Worm (Caenorhabditis elegans) whole organism, L4 larva: Measurements from ENCODE around the gene ZK1128.3.
A peak's percentile ranks its signal among the peaks of the same experiment; 100 is the strongest.

Source experiments
- F37D6.2 ChIP-seq: sonication (generic microtip); optimal IDR thresholded peaks from 2 replicates; lab custom pipeline; 2016; ENCODE audit warnings: mild to moderate bottlenecking, missing genetic modification characterization, missing compliant biosample characterization
- R02D3.7 ChIP-seq: fragments of 150-350 bp; sonication (generic microtip); optimal IDR thresholded peaks from 3 replicates; lab custom pipeline; 2014; ENCODE audit warnings: missing biosample characterization, missing genetic modification characterization
- T20F7.1 ChIP-seq: fragments of 200-800 bp; sonication (Bioruptor generic); optimal IDR thresholded peaks from 2 replicates; lab custom pipeline; 2018; ENCODE audit warnings: mild to moderate bottlenecking, missing genetic modification characterization, missing compliant biosample characterization
- T26A8.4 ChIP-seq: fragments of 200-800 bp; sonication (Bioruptor generic); IDR thresholded peaks from 2 replicates; pipeline ENCODE4 v1.3.6; 2022; ENCODE audit warnings: missing genetic modification characterization, missing compliant biosample characterization
- Y105C5A.15 ChIP-seq: fragments of 200-800 bp; sonication (Bioruptor generic); IDR thresholded peaks from 2 replicates; pipeline ENCODE4 v1.3.6; 2022; ENCODE audit warnings: missing genetic modification characterization, missing compliant biosample characterization
- aha-1 ChIP-seq: fragments of 150-350 bp; peaks from one replicate; lab custom pipeline; 2014; ENCODE audit warnings: missing biosample characterization, missing genetic modification characterization
- arid-1 ChIP-seq: fragments of 200-800 bp; sonication (Bioruptor generic); conservative IDR thresholded peaks from 2 replicates; pipeline ENCODE4 v1.3.6; 2022; ENCODE audit warnings: missing genetic modification reagents, missing genetic modification characterization, missing compliant biosample characterization
- attf-4 ChIP-seq: sonication (generic microtip); optimal IDR thresholded peaks from 3 replicates; lab custom pipeline; 2017; ENCODE audit warnings: missing biosample characterization, missing genetic modification characterization
- cey-2 ChIP-seq: sonication (generic microtip); optimal IDR thresholded peaks from 3 replicates; lab custom pipeline; 2017; ENCODE audit warnings: missing genetic modification characterization, mild to moderate bottlenecking, missing compliant biosample characterization, antibody characterized with exemption, borderline replicate concordance; ENCODE audit not compliant: insufficient read depth
- daf-16 ChIP-seq, 3 experiments: sonication (generic microtip); optimal IDR thresholded peaks; 2 replicates each; lab custom pipeline; 2016 to 2017; ENCODE audit warnings: missing genetic modification characterization in 3 of 3, missing genetic modification reagents in 3 of 3, mild to moderate bottlenecking in 2 of 3, missing compliant biosample characterization in 2 of 3, missing biosample characterization in 1 of 3, moderate library complexity in 1 of 3
- dmd-6 ChIP-seq: fragments of 200-800 bp; sonication (Bioruptor generic); IDR thresholded peaks from 2 replicates; pipeline ENCODE4 v1.3.6; 2022; ENCODE audit warnings: missing genetic modification reagents, missing genetic modification characterization, missing compliant biosample characterization
- dmd-8 ChIP-seq: fragments of 200-800 bp; sonication (Bioruptor generic); IDR thresholded peaks from 2 replicates; pipeline ENCODE4 v1.3.6; 2022; ENCODE audit warnings: missing genetic modification characterization, missing compliant biosample characterization
- dpl-1 ChIP-seq: fragments of 150-350 bp; optimal IDR thresholded peaks from 2 replicates; lab custom pipeline; 2014; ENCODE audit warnings: missing biosample characterization, missing genetic modification reagents, missing genetic modification characterization
- dve-1 ChIP-seq: sonication (generic microtip); optimal IDR thresholded peaks from 2 replicates; lab custom pipeline; 2017; ENCODE audit warnings: antibody characterized with exemption, mild to moderate bottlenecking, missing genetic modification characterization, missing compliant biosample characterization; ENCODE audit not compliant: insufficient read depth
- hlh-11 ChIP-seq: fragments of 200-800 bp; sonication (Bioruptor generic); optimal IDR thresholded peaks from 2 replicates; lab custom pipeline; 2018; ENCODE audit warnings: mild to moderate bottlenecking, missing genetic modification characterization, missing compliant biosample characterization
- hlh-30 ChIP-seq: sonication (generic microtip); optimal IDR thresholded peaks from 2 replicates; lab custom pipeline; 2017; ENCODE audit warnings: antibody characterized with exemption, mild to moderate bottlenecking, missing genetic modification characterization, missing compliant biosample characterization; ENCODE audit not compliant: insufficient read depth
- jun-1 ChIP-seq: fragments of 150-350 bp; optimal IDR thresholded peaks from 2 replicates; lab custom pipeline; 2014; ENCODE audit warnings: missing biosample characterization, missing genetic modification reagents, missing genetic modification characterization
- lin-13 ChIP-seq: fragments of 150-350 bp; optimal IDR thresholded peaks from 2 replicates; lab custom pipeline; 2014; ENCODE audit warnings: missing biosample characterization, missing genetic modification reagents, missing genetic modification characterization
- lin-15B ChIP-seq: fragments of 150-350 bp; sonication (generic microtip); optimal IDR thresholded peaks from 3 replicates; lab custom pipeline; 2014; ENCODE audit warnings: missing biosample characterization, missing genetic modification characterization
- lin-38 ChIP-seq: fragments of 200-800 bp; sonication (Bioruptor generic); IDR thresholded peaks from 2 replicates; pipeline ENCODE4 v1.3.6; 2022; ENCODE audit warnings: missing genetic modification reagents, missing genetic modification characterization, missing compliant biosample characterization
- lin-39 ChIP-seq: fragments of 150-350 bp; optimal IDR thresholded peaks from 2 replicates; lab custom pipeline; 2014; ENCODE audit warnings: missing biosample characterization, missing genetic modification reagents, missing genetic modification characterization
- lsy-2 ChIP-seq, 2 experiments: fragments of 150-350 bp in 1 of 2; sonication (generic microtip) in 1 of 2; optimal IDR thresholded peaks; 2 replicates each; lab custom pipeline; 2014 to 2017; ENCODE audit warnings: missing biosample characterization in 2 of 2, missing genetic modification characterization in 2 of 2
- madf-9 ChIP-seq: fragments of 200-800 bp; sonication (Bioruptor generic); conservative IDR thresholded peaks from 2 replicates; pipeline ENCODE4 v1.3.6; 2022; ENCODE audit warnings: missing genetic modification reagents, missing genetic modification characterization, missing compliant biosample characterization
- mdl-1 ChIP-seq, 2 experiments: fragments of 150-350 bp in 1 of 2; sonication (generic microtip) in 1 of 2; optimal IDR thresholded peaks; 2 replicates each; lab custom pipeline; 2014 to 2017; ENCODE audit warnings: missing biosample characterization in 2 of 2, missing genetic modification characterization in 2 of 2
- mep-1 ChIP-seq: fragments of 150-350 bp; sonication (generic microtip); optimal IDR thresholded peaks from 3 replicates; lab custom pipeline; 2014; ENCODE audit warnings: missing biosample characterization, missing genetic modification characterization
- mes-2 ChIP-seq: sonication (generic microtip); optimal IDR thresholded peaks from 2 replicates; lab custom pipeline; 2016; ENCODE audit warnings: missing genotype, mild to moderate bottlenecking, missing genetic modification characterization, missing compliant biosample characterization; ENCODE audit not compliant: poor library complexity, severe bottlenecking
- mxl-2 ChIP-seq: fragments of 200-800 bp; sonication (Bioruptor generic); conservative IDR thresholded peaks from 2 replicates; pipeline ENCODE4 v1.3.6; 2022; ENCODE audit warnings: missing genetic modification reagents, missing genetic modification characterization, missing compliant biosample characterization
- mxl-3 ChIP-seq: fragments of 200-800 bp; sonication (Bioruptor generic); optimal IDR thresholded peaks from 2 replicates; lab custom pipeline; 2018; ENCODE audit warnings: mild to moderate bottlenecking, missing genetic modification characterization, missing compliant biosample characterization
- nhr-28 ChIP-seq: fragments of 150-350 bp; optimal IDR thresholded peaks from 2 replicates; lab custom pipeline; 2014; ENCODE audit warnings: missing biosample characterization, missing genetic modification characterization
- nhr-41 ChIP-seq: fragments of 200-800 bp; sonication (Bioruptor generic); IDR thresholded peaks from 2 replicates; pipeline ENCODE4 v1.3.6; 2022; ENCODE audit warnings: missing genetic modification reagents, missing genetic modification characterization, missing compliant biosample characterization
- nhr-6 ChIP-seq: fragments of 150-350 bp; optimal IDR thresholded peaks from 2 replicates; lab custom pipeline; 2014; ENCODE audit warnings: missing biosample characterization, missing genetic modification characterization
- nhr-77 ChIP-seq: fragments of 150-350 bp; optimal IDR thresholded peaks from 2 replicates; lab custom pipeline; 2014; ENCODE audit warnings: missing biosample characterization, missing genetic modification characterization
- pha-4 ChIP-seq, 2 experiments: fragments of 150-350 bp in 1 of 2; fragments of 200-800 bp in 1 of 2; sonication (Bioruptor generic) in 1 of 2; IDR thresholded peaks in 1 of 2; optimal IDR thresholded peaks in 1 of 2; 2 replicates each; pipeline versions ENCODE4 v1.3.6 to Lab custom; 2014 to 2022; ENCODE audit warnings: missing genetic modification characterization in 2 of 2, missing genetic modification reagents in 2 of 2, missing biosample characterization in 1 of 2, missing compliant biosample characterization in 1 of 2
- php-3 ChIP-seq: fragments of 200-800 bp; sonication (Bioruptor generic); IDR thresholded peaks from 2 replicates; pipeline ENCODE4 v1.3.6; 2022; ENCODE audit warnings: missing genetic modification reagents, missing genetic modification characterization, missing compliant biosample characterization
- pqm-1 ChIP-seq: sonication (generic microtip); optimal IDR thresholded peaks from 2 replicates; lab custom pipeline; 2017; ENCODE audit warnings: missing biosample characterization, missing genetic modification characterization
- set-16 ChIP-seq: fragments of 200-800 bp; sonication (Bioruptor generic); IDR thresholded peaks from 2 replicates; pipeline ENCODE4 v1.3.6; 2022; ENCODE audit warnings: missing genetic modification reagents, missing genetic modification characterization, missing compliant biosample characterization
- skn-1 ChIP-seq: fragments of 150-350 bp; optimal IDR thresholded peaks from 2 replicates; lab custom pipeline; 2014; ENCODE audit warnings: missing biosample characterization, missing genetic modification characterization
- spr-1 ChIP-seq: sonication (generic microtip); optimal IDR thresholded peaks from 2 replicates; lab custom pipeline; 2016; ENCODE audit warnings: mild to moderate bottlenecking, missing genetic modification characterization, missing compliant biosample characterization
- tra-1 ChIP-seq: fragments of 200-800 bp; sonication (Bioruptor generic); IDR thresholded peaks from 2 replicates; pipeline ENCODE4 v1.3.6; 2022; ENCODE audit warnings: missing genetic modification reagents, missing genetic modification characterization, missing compliant biosample characterization
- unc-130 ChIP-seq: sonication (generic microtip); optimal IDR thresholded peaks from 2 replicates; lab custom pipeline; 2016; ENCODE audit warnings: missing genetic modification reagents, missing genetic modification characterization, missing compliant biosample characterization
- unc-39 ChIP-seq: sonication (generic microtip); optimal IDR thresholded peaks from 2 replicates; lab custom pipeline; 2017; ENCODE audit warnings: missing biosample characterization, missing genetic modification characterization
- unc-62 ChIP-seq, 3 experiments: fragments of 150-350 bp in 1 of 3; sonication (generic microtip); optimal IDR thresholded peaks in 2 of 3; peaks in 1 of 3; 1 replicate in 1 of 3; 2 replicates in 2 of 3; lab custom pipeline; 2014 to 2017; ENCODE audit warnings: missing biosample characterization in 3 of 3, missing genetic modification characterization in 3 of 3, missing genetic modification reagents in 3 of 3, missing genotype in 1 of 3
- zag-1 ChIP-seq: fragments of 150-350 bp; optimal IDR thresholded peaks from 2 replicates; lab custom pipeline; 2014; ENCODE audit warnings: missing biosample characterization, missing genetic modification characterization

ZK1128.3 gene

ce11 chrIII:10132495-10133450 is 14.1 kb upstream of the ZK1128.3 start:
- TF ChIP-seq lin-15B (tag; lab: Kevin White, UChicago) (no peak), lsy-2 (tag; optimal IDR thresholded peaks at IDR 0.05; lab: Kevin White, UChicago) (peak in 1 of 2 experiments; percentile 47), jun-1 (tag; lab: Kevin White, UChicago) (peak; percentile 17), cey-2 (tag; lab: Kevin White, UChicago) (peak; percentile 7), unc-62 (GFP tag; optimal IDR thresholded peaks at IDR 0.05 in 1 of 2; lab: Kevin White, UChicago) (peak in 1 of 2 experiments; percentile 68), unc-62 (tag; optimal IDR thresholded peaks at IDR 0.05; lab: Kevin White, UChicago) (no peak), madf-9 (GFP tag; lab: Robert Waterston, UW) (no peak), set-16 (GFP tag; lab: Robert Waterston, UW) (peak; percentile 79; the same call in 1 of the 2 replicates), dmd-8 (no peak), T20F7.1 (GFP tag; lab: Kevin White, UChicago) (peak; percentile 40), dve-1 (peak; percentile 90), lin-13 (GFP tag; lab: Kevin White, UChicago) (no peak), T26A8.4 (GFP tag; lab: Robert Waterston, UW) (no peak), aha-1 (peak; percentile 87), dpl-1 (GFP tag; lab: Kevin White, UChicago) (peak; percentile 25), nhr-41 (no peak), nhr-6 (tag; lab: Kevin White, UChicago) (peak; percentile 20), nhr-28 (tag; lab: Kevin White, UChicago) (peak; percentile 73), hlh-11 (peak; percentile 73), lin-38 (0 out of 2 replicates have a peak, but pooled peaks have one; percentile 8), mep-1 (peak; percentile 44), daf-16 (GFP tag; optimal IDR thresholded peaks at IDR 0.05; lab: Kevin White, UChicago) (no peak), daf-16 (tag; optimal IDR thresholded peaks at IDR 0.05; lab: Kevin White, UChicago) (peak; percentile 65), unc-39 (tag; lab: Kevin White, UChicago) (no peak), pha-4 (GFP tag; IDR thresholded peaks at IDR 0.05; lab: Robert Waterston, UW) (peak; percentile 72), pha-4 (tag; optimal IDR thresholded peaks at IDR 0.05; lab: Kevin White, UChicago) (no peak), mdl-1 (tag; optimal IDR thresholded peaks at IDR 0.05; lab: Kevin White, UChicago) (peak in 1 of 2 experiments; percentile 29), lin-39 (tag; lab: Kevin White, UChicago) (no peak), hlh-30 (tag; lab: Kevin White, UChicago) (peak; percentile 71), dmd-6 (GFP tag; lab: Robert Waterston, UW) (peak; percentile 12; the same call in 1 of the 2 replicates), mes-2 (tag; lab: Kevin White, UChicago) (peak; percentile 37), arid-1 (0 out of 2 replicates have a peak, but pooled peaks have one; percentile 8), pqm-1 (tag; lab: Kevin White, UChicago) (peak; percentile 75), mxl-3 (peak; percentile 16), nhr-77 (tag; lab: Kevin White, UChicago) (peak; percentile 14)

ce11 chrIII:10126375-10126774 is 7.7 kb upstream of the ZK1128.3 start:
- TF ChIP-seq zag-1, result no peak
- TF ChIP-seq skn-1, result no peak
- no peak for TF ChIP-seq spr-1 (tag; lab: Kevin White, UChicago)
- TF ChIP-seq lsy-2 (tag; optimal IDR thresholded peaks at IDR 0.05; lab: Kevin White, UChicago), result peak in 1 of 2 experiments; percentile 23
- no peak for TF ChIP-seq php-3 (GFP tag; lab: Robert Waterston, UW)
- TF ChIP-seq unc-62 (GFP tag; optimal IDR thresholded peaks at IDR 0.05 in 1 of 2; lab: Kevin White, UChicago), result no peak
- no peak for TF ChIP-seq unc-62 (tag; optimal IDR thresholded peaks at IDR 0.05; lab: Kevin White, UChicago)
- 0 out of 2 replicates have a peak, but pooled peaks have one; percentile 28 for TF ChIP-seq tra-1 (GFP tag; lab: Robert Waterston, UW)
- TF ChIP-seq daf-16 (GFP tag; optimal IDR thresholded peaks at IDR 0.05; lab: Kevin White, UChicago), result peak in 1 of 2 experiments; percentile 51
- peak; percentile 1 for TF ChIP-seq daf-16 (tag; optimal IDR thresholded peaks at IDR 0.05; lab: Kevin White, UChicago)
- TF ChIP-seq hlh-11, result peak; percentile 10
- TF ChIP-seq mes-2 (tag; lab: Kevin White, UChicago), result no peak
- TF ChIP-seq unc-130 (GFP tag; lab: Kevin White, UChicago), result no peak
- no peak for TF ChIP-seq R02D3.7
- TF ChIP-seq mxl-2 (GFP tag; lab: Robert Waterston, UW), result no peak
- no peak for TF ChIP-seq dmd-8
- no peak for TF ChIP-seq T26A8.4 (GFP tag; lab: Robert Waterston, UW)
- TF ChIP-seq aha-1, result peak; percentile 11
- TF ChIP-seq mep-1, result no peak
- no peak for TF ChIP-seq mdl-1 (tag; optimal IDR thresholded peaks at IDR 0.05; lab: Kevin White, UChicago)
- TF ChIP-seq attf-4 (tag; lab: Kevin White, UChicago), result no peak
- no peak for TF ChIP-seq unc-39 (tag; lab: Kevin White, UChicago)
- TF ChIP-seq lin-39 (tag; lab: Kevin White, UChicago), result no peak
- no peak for TF ChIP-seq Y105C5A.15 (GFP tag; lab: Robert Waterston, UW)
- no peak for TF ChIP-seq F37D6.2 (tag; lab: Kevin White, UChicago)
